Worm (Caenorhabditis elegans) whole organism, L4 larva: ENCODE results near the gene R10E11.5.

ENCODE experiments used
- T20F7.1 ChIP-seq: fragments of 200-800 bp; sonication (Bioruptor generic); optimal IDR thresholded peaks from 2 replicates; lab custom pipeline; 2018; ENCODE audit warnings: mild to moderate bottlenecking, missing genetic modification characterization, missing compliant biosample characterization
- Y105C5A.15 ChIP-seq: fragments of 200-800 bp; sonication (Bioruptor generic); IDR thresholded peaks from 2 replicates; pipeline ENCODE4 v1.3.6; 2022; ENCODE audit warnings: missing genetic modification characterization, missing compliant biosample characterization
- ama-1 ChIP-seq: fragments of 150-350 bp; optimal IDR thresholded peaks from 2 replicates; lab custom pipeline; 2014; ENCODE audit warnings: inconsistent platforms, mixed read lengths
- ceh-28 ChIP-seq: fragments of 150-350 bp; optimal IDR thresholded peaks from 2 replicates; lab custom pipeline; 2014; ENCODE audit warnings: missing biosample characterization, missing genetic modification reagents, missing genetic modification characterization
- daf-12 ChIP-seq: fragments of 150-350 bp; optimal IDR thresholded peaks from 2 replicates; lab custom pipeline; 2014; ENCODE audit warnings: missing biosample characterization, missing genetic modification reagents, missing genetic modification characterization
- hif-1 ChIP-seq, 2 experiments: sonication (generic microtip); optimal IDR thresholded peaks; 2 replicates each; lab custom pipeline; 2016 to 2017; ENCODE audit warnings: missing compliant biosample characterization in 2 of 2, missing genetic modification characterization in 2 of 2, missing genetic modification reagents in 2 of 2, missing genotype in 2 of 2, mild to moderate bottlenecking in 1 of 2
- hlh-30 ChIP-seq: sonication (generic microtip); optimal IDR thresholded peaks from 2 replicates; lab custom pipeline; 2017; ENCODE audit warnings: antibody characterized with exemption, mild to moderate bottlenecking, missing genetic modification characterization, missing compliant biosample characterization; ENCODE audit not compliant: insufficient read depth
- lin-39 ChIP-seq: fragments of 150-350 bp; optimal IDR thresholded peaks from 2 replicates; lab custom pipeline; 2014; ENCODE audit warnings: missing biosample characterization, missing genetic modification reagents, missing genetic modification characterization
- nhr-237 ChIP-seq: sonication (generic microtip); optimal IDR thresholded peaks from 2 replicates; lab custom pipeline; 2017; ENCODE audit warnings: missing biosample characterization, missing genetic modification characterization
- zip-2 ChIP-seq: fragments of 150-350 bp; optimal IDR thresholded peaks from 2 replicates; lab custom pipeline; 2014; ENCODE audit warnings: missing biosample characterization, missing genetic modification characterization
- ztf-11 ChIP-seq: fragments of 150-350 bp; optimal IDR thresholded peaks from 2 replicates; lab custom pipeline; 2014; ENCODE audit warnings: missing biosample characterization, missing genetic modification characterization

ce11 chrIII:9822942-9823341, 33.5 kb upstream of the R10E11.5 start, which contains the start of gene arl-5:
- TF ChIP-seq Y105C5A.15 (GFP tag; lab: Robert Waterston, UW) (no peak), daf-12 (tag; lab: Kevin White, UChicago) (no peak), lin-39 (tag; lab: Kevin White, UChicago) (no peak), ztf-11 (tag; lab: Kevin White, UChicago) (no peak), zip-2 (no peak), ceh-28 (no peak), nhr-237 (no peak), ama-1 (lab: Kevin White, UChicago) (no peak), hlh-30 (tag; lab: Kevin White, UChicago) (no peak), T20F7.1 (GFP tag; lab: Kevin White, UChicago) (no peak), hif-1 (tag; optimal IDR thresholded peaks at IDR 0.05; lab: Kevin White, UChicago) (no peak)
